Worm (Caenorhabditis elegans): ENCODE data around the gene Y71H2AM.14.

DNA sequence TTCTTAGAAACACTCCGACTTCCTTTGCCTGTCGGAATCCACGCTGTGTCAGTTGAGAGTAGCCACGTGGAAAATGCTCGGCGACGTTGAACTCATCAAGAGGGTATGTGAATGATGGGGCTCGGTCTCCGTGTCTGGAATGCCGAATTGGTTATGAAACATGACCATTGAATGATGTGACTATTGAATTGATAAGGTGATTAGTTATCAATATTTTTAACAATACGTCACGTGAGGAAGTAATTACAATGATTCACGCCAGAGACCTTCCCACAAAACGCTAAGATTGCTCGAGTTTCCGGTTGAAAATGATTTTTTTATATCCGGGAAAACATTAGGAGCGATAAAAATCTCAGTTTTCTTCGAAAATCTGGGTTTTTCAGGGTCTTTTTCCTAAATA lies 12.9 kb upstream of the Y71H2AM.14 start:
- no peak for TF ChIP-seq ama-1 (optimal IDR thresholded peaks at IDR 0.05)
- no peak for TF ChIP-seq aly-1 (tag; optimal IDR thresholded peaks at IDR 0.05)

Data from whole organism, early embryonic.